Fruit fly (Drosophila melanogaster): ENCODE data around the gene CG32409.

CG32409 gene

DNA sequence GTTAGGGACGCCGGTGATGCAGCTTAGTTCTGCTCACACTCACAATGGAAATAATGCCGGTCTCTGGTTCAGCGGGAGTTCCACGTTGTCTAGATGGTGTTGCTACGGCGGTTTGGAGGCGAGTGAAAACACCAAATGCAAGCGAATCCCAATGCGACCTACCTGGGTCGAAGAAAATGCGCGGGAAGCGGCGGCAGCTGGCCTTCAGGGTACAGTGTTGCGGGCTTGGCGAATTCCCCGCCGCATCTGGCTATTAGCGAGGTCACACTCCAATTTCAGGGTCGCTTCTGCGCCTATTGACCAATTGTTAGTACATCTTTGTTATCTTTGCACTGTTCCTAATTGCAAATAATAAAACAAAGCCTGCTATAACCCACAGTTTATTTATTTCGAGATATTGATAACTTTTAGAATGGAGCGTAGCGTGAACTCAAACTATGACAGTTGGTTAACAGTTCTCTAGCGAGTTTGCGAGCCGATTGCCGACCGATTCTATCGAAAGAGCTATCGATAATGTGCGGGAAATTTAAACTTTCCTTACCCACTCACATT, 33.1 kb downstream of the CG32409 start, which contains the start of gene Rcc1:
Gene Rcc1 (minus strand): TSS at position 411 of the 552 bp plus-strand sequence.
- TF ChIP-seq CG8478 (optimal IDR thresholded peaks at IDR 0.05) (no peak), CTCF (optimal IDR thresholded peaks at IDR 0.05) (peak; percentile 38 to 39)

DNA sequence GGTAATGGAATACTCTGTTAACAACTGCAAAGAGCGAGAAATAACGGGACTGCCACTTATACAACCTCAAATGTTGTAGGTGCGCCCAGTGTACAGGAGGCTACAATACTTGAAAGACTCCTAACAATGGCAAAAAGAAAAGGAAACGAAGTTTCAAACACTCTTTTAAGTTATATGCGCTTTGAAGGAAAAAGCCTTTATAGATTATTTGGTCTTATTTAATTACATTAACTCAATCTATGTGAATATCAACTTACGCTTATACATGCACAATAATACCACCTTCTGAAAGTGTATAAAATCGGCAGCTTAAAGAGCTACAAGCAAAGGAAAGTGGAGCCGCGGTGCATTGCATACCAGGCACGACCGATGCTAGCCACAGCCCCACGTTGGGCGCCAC, 41.1 kb downstream of the CG32409 start:
- TF ChIP-seq CTCF (optimal IDR thresholded peaks at IDR 0.05) (no peak), CG8478 (optimal IDR thresholded peaks at IDR 0.05) (no peak)

DNA sequence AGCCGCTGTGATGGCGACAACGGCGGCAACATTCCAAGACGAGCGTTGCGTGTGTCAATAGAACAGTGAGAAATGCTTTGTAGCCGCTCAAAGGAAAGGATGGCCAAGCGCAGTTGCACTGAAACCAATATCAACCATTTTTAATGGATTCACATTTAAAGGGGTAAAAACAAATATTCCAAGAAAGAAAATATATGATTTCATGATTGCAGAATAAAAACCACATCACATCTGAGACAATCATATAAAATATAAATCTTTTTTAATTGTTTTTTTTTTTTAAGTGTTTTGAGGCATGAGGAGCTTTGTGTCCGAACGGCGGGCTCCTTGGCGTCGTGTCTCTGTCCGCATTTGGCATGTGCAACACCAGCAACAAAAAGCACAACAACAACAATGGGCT, 41.8 kb downstream of the CG32409 start:
- TF ChIP-seq CTCF (optimal IDR thresholded peaks at IDR 0.05) (no peak), CG8478 (optimal IDR thresholded peaks at IDR 0.05) (no peak)

DNA sequence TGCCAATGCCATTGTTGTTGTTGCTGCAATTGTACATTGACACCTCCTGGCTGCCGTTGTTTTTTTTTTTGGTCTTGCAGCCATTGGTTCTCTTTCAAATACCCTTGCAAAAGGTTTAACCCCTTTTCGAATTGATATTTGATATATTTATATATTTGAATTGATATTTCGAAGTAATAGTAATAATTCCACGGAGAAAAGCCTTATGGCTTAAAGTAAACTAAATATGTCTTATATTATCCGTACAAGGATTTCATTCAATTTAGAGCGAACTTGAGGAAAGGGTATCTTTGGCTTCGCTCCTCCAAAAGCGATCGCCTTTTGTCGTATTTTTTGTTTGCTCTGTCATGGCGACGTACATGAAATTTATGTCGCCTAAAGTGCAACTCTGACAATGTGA, 42.2 kb downstream of the CG32409 start:
- no peak for TF ChIP-seq CG8478 (optimal IDR thresholded peaks at IDR 0.05)
- TF ChIP-seq CTCF (optimal IDR thresholded peaks at IDR 0.05), result no peak

DNA sequence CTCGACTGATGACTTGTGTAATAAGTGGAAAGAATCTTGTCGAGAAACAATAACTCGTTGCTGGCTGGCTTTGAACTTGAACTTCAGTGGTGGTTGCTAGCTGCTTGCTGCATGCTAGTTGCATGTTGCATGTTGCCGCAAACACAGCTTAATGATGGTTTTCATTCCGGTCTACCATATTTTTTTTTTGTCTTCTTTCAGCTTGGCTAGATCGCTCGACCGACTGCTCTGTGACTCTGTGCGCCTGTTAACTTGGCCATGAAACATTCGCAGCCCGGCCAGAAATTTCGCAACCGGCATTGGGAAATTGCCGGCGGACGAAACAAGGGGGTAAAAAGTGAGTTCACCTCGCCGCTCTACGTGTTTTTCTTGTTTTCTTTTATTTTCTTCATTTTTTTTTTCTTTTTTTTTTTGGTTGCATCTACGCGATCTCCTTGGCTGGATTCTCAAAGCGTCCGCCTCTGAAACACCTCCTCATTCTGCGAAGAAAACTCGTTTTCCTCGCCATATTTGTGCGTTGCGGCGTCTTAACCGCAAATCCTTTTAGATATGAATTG, 44.1 kb downstream of the CG32409 start:
- no peak for TF ChIP-seq CTCF (optimal IDR thresholded peaks at IDR 0.05)
- no peak for TF ChIP-seq CG8478 (optimal IDR thresholded peaks at IDR 0.05)

DNA sequence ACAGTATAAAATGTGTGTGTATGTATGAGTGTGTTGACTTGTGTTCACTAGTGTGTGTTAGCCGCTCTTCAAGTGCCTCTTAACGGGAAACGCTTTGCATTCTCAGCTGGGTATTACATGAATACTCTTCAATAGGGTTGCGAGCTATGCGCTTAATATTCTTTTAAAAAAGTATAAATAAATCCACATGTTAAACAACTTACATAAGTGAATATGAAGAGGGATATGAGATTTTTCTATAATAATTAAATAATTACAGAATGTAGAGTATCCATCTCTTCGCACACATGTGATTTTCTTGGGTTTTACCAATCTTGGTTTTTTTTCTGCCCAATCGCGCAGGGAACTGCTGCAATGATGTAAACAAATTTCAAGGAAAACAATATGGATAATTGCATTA, 46.2 kb downstream of the CG32409 start:
- TF ChIP-seq CTCF (optimal IDR thresholded peaks at IDR 0.05) (no peak), CG8478 (optimal IDR thresholded peaks at IDR 0.05) (no peak)

DNA sequence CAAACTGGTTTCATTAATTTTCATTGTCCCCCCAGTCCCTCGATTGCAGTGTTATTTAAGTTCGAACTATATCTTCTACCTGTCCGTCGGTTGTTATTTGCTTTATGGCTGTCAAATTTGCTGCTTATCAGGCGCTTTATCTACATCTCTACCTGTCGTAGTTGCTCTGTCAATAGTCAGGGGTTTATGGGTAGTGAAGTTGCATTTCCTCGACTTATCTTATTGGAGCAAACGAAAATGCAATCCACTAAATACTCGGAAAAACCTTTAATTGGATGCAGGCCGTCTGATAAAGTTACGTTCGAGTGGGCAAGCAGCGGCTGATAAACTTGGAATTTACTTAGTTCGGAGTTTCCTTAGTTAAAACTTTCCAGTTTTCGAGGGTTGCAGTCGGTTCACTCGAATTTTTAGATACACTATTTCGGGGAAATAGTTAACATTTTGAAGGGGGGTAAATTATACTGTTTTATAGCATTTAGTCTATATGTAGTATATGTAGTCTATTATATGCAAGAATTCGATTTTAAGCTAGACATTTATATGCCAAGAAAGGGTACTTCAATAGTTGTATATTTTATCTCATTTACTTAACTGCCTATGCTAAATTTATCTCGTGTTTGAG, 47.9 kb downstream of the CG32409 start:
- no peak for TF ChIP-seq CTCF (optimal IDR thresholded peaks at IDR 0.05)
- no peak for TF ChIP-seq CG8478 (optimal IDR thresholded peaks at IDR 0.05)

DNA sequence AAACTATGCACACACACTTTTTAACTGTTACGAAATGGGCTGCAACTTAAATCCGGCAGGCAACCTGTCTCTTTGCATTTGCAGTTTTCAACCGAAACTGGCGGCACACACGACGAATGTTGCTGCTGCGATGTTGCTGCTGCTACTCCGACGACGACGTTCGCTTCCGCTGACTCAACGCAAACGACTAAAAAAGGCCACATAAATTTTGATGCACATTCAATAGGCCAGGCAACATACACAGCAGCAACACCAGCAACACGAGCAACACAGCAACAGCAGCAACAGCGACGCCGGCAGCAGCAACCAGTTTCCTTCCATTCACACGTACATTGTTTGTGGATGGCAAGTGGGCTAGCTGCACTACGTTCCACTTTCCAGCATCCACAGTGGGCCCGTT, 51.1 kb downstream of the CG32409 start, which contains the start of gene Egfrap:
Gene Egfrap (minus strand): TSS at position 192 of the 400 bp plus-strand sequence.
- TF ChIP-seq CG8478 (optimal IDR thresholded peaks at IDR 0.05), result no peak
- TF ChIP-seq CTCF (optimal IDR thresholded peaks at IDR 0.05), result no peak

Measured in S2 (cell line).